Worm (Caenorhabditis elegans): ENCODE results near the gene nep-20.

ce11 chrII:3429400-3429799 is 34.0 kb upstream of the nep-20 start, which contains the start of gene C16C8.18:
- TF ChIP-seq ceh-82 (tag; optimal IDR thresholded peaks at IDR 0.05) (no peak), R02D3.7 (tag; optimal IDR thresholded peaks at IDR 0.05) (no peak), ceh-9 (tag; optimal IDR thresholded peaks at IDR 0.05) (no peak), elt-1 (tag; optimal IDR thresholded peaks at IDR 0.05) (no peak), fos-1 (tag; optimal IDR thresholded peaks at IDR 0.05) (no peak)
